Fruit fly (Drosophila melanogaster) whole organism, embryonic: ENCODE data around the gene CG10132.

Experiments used
- Asciz ChIP-seq: fragments of 200-800 bp; sonication (Bioruptor generic); optimal IDR thresholded peaks from 2 replicates; lab custom pipeline; 2017; ENCODE audit warnings: missing biosample characterization, mild to moderate bottlenecking, missing genetic modification characterization, missing genetic modification reagents
- Blimp-1 ChIP-seq: fragments of 200-800 bp; sonication (Bioruptor generic); optimal IDR thresholded peaks from 3 replicates; lab custom pipeline; 2018; ENCODE audit warnings: missing biosample characterization, missing genetic modification characterization, mild to moderate bottlenecking, moderate library complexity, missing genetic modification reagents
- CG1024 ChIP-seq: fragments of 200-800 bp; sonication (Bioruptor generic); IDR thresholded peaks from 2 replicates; pipeline ENCODE4 v1.3.6; 2022; ENCODE audit warnings: missing biosample characterization, missing genetic modification characterization
- CG12236 ChIP-seq: fragments of 200-800 bp; sonication (Bioruptor generic); optimal IDR thresholded peaks from 2 replicates; lab custom pipeline; 2016; ENCODE audit warnings: missing biosample characterization, missing genetic modification characterization
- CG12659 ChIP-seq: fragments of 200-800 bp; sonication (Bioruptor generic); optimal IDR thresholded peaks from 3 replicates; lab custom pipeline; 2017; ENCODE audit warnings: mild to moderate bottlenecking, missing biosample characterization, missing genetic modification reagents, missing genetic modification characterization
- CG13624 ChIP-seq: fragments of 200-800 bp; sonication (Bioruptor generic); optimal IDR thresholded peaks from 2 replicates; lab custom pipeline; 2016; ENCODE audit warnings: missing biosample characterization, missing genetic modification characterization
- CG17829 ChIP-seq: fragments of 200-800 bp; optimal IDR thresholded peaks from 2 replicates; lab custom pipeline; 2019; ENCODE audit warnings: missing biosample characterization, mild to moderate bottlenecking, missing genetic modification characterization, moderate library complexity
- CG18011 ChIP-seq: fragments of 200-800 bp; sonication (Bioruptor generic); optimal IDR thresholded peaks from 2 replicates; lab custom pipeline; 2017; ENCODE audit warnings: missing biosample characterization, missing genetic modification characterization, mild to moderate bottlenecking, moderate library complexity, missing genotype
- CG3995 ChIP-seq: fragments of 200-800 bp; sonication (Bioruptor generic); optimal IDR thresholded peaks from 3 replicates; lab custom pipeline; 2016; ENCODE audit warnings: missing biosample characterization, missing genetic modification characterization
- CG4854 ChIP-seq: fragments of 200-800 bp; sonication (Bioruptor generic); optimal IDR thresholded peaks from 2 replicates; lab custom pipeline; 2016; ENCODE audit warnings: missing biosample characterization, missing genetic modification characterization, inconsistent platforms
- CG6175 ChIP-seq: fragments of 200-800 bp; sonication (Bioruptor generic); IDR thresholded peaks from 3 replicates; pipeline ENCODE4 v1.3.6; 2022; ENCODE audit warnings: missing biosample characterization, missing genetic modification characterization
- CG6654 ChIP-seq: fragments of 200-800 bp; sonication (Bioruptor generic); optimal IDR thresholded peaks from 2 replicates; lab custom pipeline; 2017; ENCODE audit warnings: missing biosample characterization, mild to moderate bottlenecking, missing genetic modification characterization
- CG6683 ChIP-seq: fragments of 200-800 bp; sonication (Bioruptor generic); optimal IDR thresholded peaks from 2 replicates; lab custom pipeline; 2017; ENCODE audit warnings: missing biosample characterization, mild to moderate bottlenecking, missing genetic modification characterization, missing genetic modification reagents
- CG6765 ChIP-seq: fragments of 200-800 bp; sonication (Bioruptor generic); optimal IDR thresholded peaks from 3 replicates; lab custom pipeline; 2017; ENCODE audit warnings: missing biosample characterization, mild to moderate bottlenecking, missing genetic modification characterization
- CG9797 ChIP-seq: fragments of 200-800 bp; sonication (Bioruptor generic); optimal IDR thresholded peaks from 3 replicates; lab custom pipeline; 2018; ENCODE audit warnings: missing biosample characterization, mild to moderate bottlenecking, missing genetic modification characterization
- CkIIα-i1 ChIP-seq: fragments of 200-800 bp; sonication (Bioruptor generic); IDR thresholded peaks from 2 replicates; pipeline ENCODE4 v1.3.6; 2022; ENCODE audit warnings: missing biosample characterization, missing genetic modification characterization
- GATAe ChIP-seq: fragments of 200-800 bp; sonication (Bioruptor generic); conservative IDR thresholded peaks from 2 replicates; pipeline ENCODE4 v1.3.6; 2022; ENCODE audit warnings: missing biosample characterization, missing genetic modification characterization
- HLH54F ChIP-seq: fragments of 200-800 bp; sonication (Bioruptor generic); optimal IDR thresholded peaks from 3 replicates; lab custom pipeline; 2016; ENCODE audit warnings: missing biosample characterization, missing genetic modification characterization
- Hr39 ChIP-seq: fragments of >200 bp; optimal IDR thresholded peaks from 2 replicates; lab custom pipeline; 2017
- Myb ChIP-seq: fragments of 200-800 bp; sonication (Bioruptor generic); optimal IDR thresholded peaks from 2 replicates; lab custom pipeline; 2016; ENCODE audit warnings: missing biosample characterization, missing genetic modification characterization
- Nf-YB ChIP-seq: fragments of 200-800 bp; sonication (Bioruptor generic); optimal IDR thresholded peaks from 3 replicates; lab custom pipeline; 2019; ENCODE audit warnings: missing biosample characterization, mild to moderate bottlenecking, missing genetic modification characterization, moderate library complexity
- Ptx1 ChIP-seq: fragments of 200-800 bp; sonication (Bioruptor generic); IDR thresholded peaks from 2 replicates; pipeline ENCODE4 v1.3.6; 2022; ENCODE audit warnings: missing biosample characterization, missing genetic modification characterization
- Rfx ChIP-seq: fragments of 200-800 bp; sonication (Bioruptor generic); IDR thresholded peaks from 2 replicates; pipeline ENCODE4 v1.3.6; 2022; ENCODE audit warnings: missing biosample characterization, missing genetic modification characterization
- Rx ChIP-seq: fragments of 200-800 bp; sonication (Bioruptor generic); IDR thresholded peaks from 2 replicates; pipeline ENCODE4 v1.3.6; 2022; ENCODE audit warnings: missing biosample characterization, missing genetic modification characterization
- Stat92E ChIP-seq, 3 experiments: fragments of >200 bp in 2 of 3; fragments of 200-800 bp in 1 of 3; sonication (Bioruptor generic) in 1 of 3; optimal IDR thresholded peaks; 2 replicates each; lab custom pipeline; 2017 to 2019; ENCODE audit warnings: missing biosample characterization in 3 of 3, missing genetic modification characterization in 3 of 3, mild to moderate bottlenecking in 1 of 3, moderate library complexity in 1 of 3
- TFAM ChIP-seq: fragments of 200-800 bp; sonication (Bioruptor generic); optimal IDR thresholded peaks from 2 replicates; lab custom pipeline; 2017; ENCODE audit warnings: missing biosample characterization, missing genetic modification characterization, inconsistent platforms
- Vsx1 ChIP-seq: fragments of 200-800 bp; sonication (Bioruptor generic); optimal IDR thresholded peaks from 2 replicates; lab custom pipeline; 2017; ENCODE audit warnings: missing biosample characterization, mild to moderate bottlenecking, missing genetic modification characterization, missing genetic modification reagents
- YL-1 ChIP-seq: fragments of 200-800 bp; sonication (Bioruptor generic); optimal IDR thresholded peaks from 3 replicates; lab custom pipeline; 2017; ENCODE audit warnings: missing biosample characterization, mild to moderate bottlenecking, missing genetic modification characterization
- ara ChIP-seq: fragments of 200-800 bp; sonication (Bioruptor generic); IDR thresholded peaks from 2 replicates; pipeline ENCODE4 v1.3.6; 2022; ENCODE audit warnings: missing biosample characterization, missing genetic modification characterization
- bsh ChIP-seq, 2 experiments: fragments of 200-800 bp; sonication (Bioruptor generic); optimal IDR thresholded peaks; 2 replicates each; lab custom pipeline; 2017 to 2018; ENCODE audit warnings: mild to moderate bottlenecking in 2 of 2, missing biosample characterization in 2 of 2, missing genetic modification characterization in 2 of 2, moderate library complexity in 1 of 2
- ci ChIP-seq: fragments of 200-800 bp; sonication (Bioruptor generic); IDR thresholded peaks from 3 replicates; pipeline ENCODE4 v1.3.6; 2022; ENCODE audit warnings: missing biosample characterization, missing genetic modification characterization
- crp ChIP-seq, 2 experiments: fragments of 200-800 bp; sonication (Bioruptor generic); optimal IDR thresholded peaks; 2 replicates in 1 of 2; 3 replicates in 1 of 2; lab custom pipeline; 2017; ENCODE audit warnings: missing biosample characterization in 2 of 2, missing genetic modification characterization in 2 of 2, mild to moderate bottlenecking in 1 of 2, moderate library complexity in 1 of 2
- dati ChIP-seq: fragments of 200-800 bp; sonication (Bioruptor generic); IDR thresholded peaks from 2 replicates; pipeline ENCODE4 v1.3.6; 2022; ENCODE audit warnings: missing biosample characterization, missing genetic modification characterization
- en ChIP-seq: fragments of 200-800 bp; sonication (Bioruptor generic); optimal IDR thresholded peaks from 2 replicates; lab custom pipeline; 2016; ENCODE audit warnings: missing biosample characterization, missing genetic modification characterization
- fd64A ChIP-seq: fragments of 200-800 bp; sonication (Bioruptor generic); optimal IDR thresholded peaks from 3 replicates; lab custom pipeline; 2018; ENCODE audit warnings: missing biosample characterization, mild to moderate bottlenecking, missing genetic modification characterization
- ftz-f1 ChIP-seq: fragments of 200-800 bp; sonication (Bioruptor generic); optimal IDR thresholded peaks from 2 replicates; lab custom pipeline; 2016; ENCODE audit warnings: missing biosample characterization, missing genetic modification characterization
- hkb ChIP-seq, 2 experiments: fragments of 200-800 bp in 1 of 2; fragments of >200 bp in 1 of 2; sonication (Bioruptor generic) in 1 of 2; IDR thresholded peaks in 1 of 2; optimal IDR thresholded peaks in 1 of 2; 2 replicates each; pipeline versions ENCODE4 v1.3.6 to Lab custom; 2017 to 2022; ENCODE audit warnings: missing biosample characterization in 1 of 2, missing genetic modification characterization in 1 of 2
- lilli ChIP-seq: fragments of 200-800 bp; sonication (Bioruptor generic); optimal IDR thresholded peaks from 3 replicates; lab custom pipeline; 2016; ENCODE audit warnings: missing biosample characterization, missing genetic modification characterization
- lola ChIP-seq, 3 experiments: fragments of >200 bp in 2 of 3; fragments of 200-800 bp in 1 of 3; sonication (Bioruptor generic) in 1 of 3; optimal IDR thresholded peaks; 2 replicates each; lab custom pipeline; 2017 to 2019; ENCODE audit warnings: missing biosample characterization in 3 of 3, missing genetic modification characterization in 3 of 3, mild to moderate bottlenecking in 1 of 3, moderate library complexity in 1 of 3
- mld ChIP-seq: fragments of 200-800 bp; sonication (Bioruptor generic); IDR thresholded peaks from 3 replicates; pipeline ENCODE4 v1.3.6; 2022; ENCODE audit warnings: missing biosample characterization, missing genetic modification characterization; ENCODE audit not compliant: partially characterized antibody
- nerfin-2 ChIP-seq: fragments of 200-800 bp; sonication (Bioruptor generic); IDR thresholded peaks from 2 replicates; pipeline ENCODE4 v1.3.6; 2022; ENCODE audit warnings: missing biosample characterization, missing genetic modification characterization; ENCODE audit not compliant: partially characterized antibody
- phol ChIP-seq: fragments of 200-800 bp; sonication (Bioruptor generic); optimal IDR thresholded peaks from 3 replicates; lab custom pipeline; 2018; ENCODE audit warnings: missing biosample characterization, mild to moderate bottlenecking, missing genetic modification characterization, moderate library complexity
- sc ChIP-seq, 3 experiments: fragments of >200 bp in 2 of 3; fragments of 200-800 bp in 1 of 3; sonication (Bioruptor generic) in 1 of 3; optimal IDR thresholded peaks; 2 replicates in 2 of 3; 3 replicates in 1 of 3; lab custom pipeline; 2017; ENCODE audit warnings: mild to moderate bottlenecking in 1 of 3, missing biosample characterization in 1 of 3, missing genetic modification characterization in 1 of 3, missing genetic modification reagents in 1 of 3
- sd ChIP-seq: fragments of 200-800 bp; sonication (Bioruptor generic); optimal IDR thresholded peaks from 3 replicates; lab custom pipeline; 2018; ENCODE audit warnings: missing biosample characterization, mild to moderate bottlenecking, missing genetic modification characterization, moderate library complexity
- so ChIP-seq: fragments of 200-800 bp; sonication (Bioruptor generic); IDR thresholded peaks from 3 replicates; pipeline ENCODE4 v1.3.6; 2022; ENCODE audit warnings: missing biosample characterization, missing genetic modification characterization
- stc ChIP-seq: fragments of 200-800 bp; sonication (Bioruptor generic); IDR thresholded peaks from 2 replicates; pipeline ENCODE4 v1.3.6; 2022; ENCODE audit warnings: missing biosample characterization, missing genetic modification characterization
- tll ChIP-seq, 2 experiments: fragments of 200-800 bp in 1 of 2; fragments of >200 bp in 1 of 2; sonication (Bioruptor generic) in 1 of 2; optimal IDR thresholded peaks; 2 replicates each; lab custom pipeline; 2017 to 2019; ENCODE audit warnings: missing biosample characterization in 2 of 2, missing genetic modification characterization in 2 of 2, mild to moderate bottlenecking in 1 of 2, moderate library complexity in 1 of 2
- yki ChIP-seq: fragments of >200 bp; optimal IDR thresholded peaks from 3 replicates; lab custom pipeline; 2018

CG10132 gene

DNA sequence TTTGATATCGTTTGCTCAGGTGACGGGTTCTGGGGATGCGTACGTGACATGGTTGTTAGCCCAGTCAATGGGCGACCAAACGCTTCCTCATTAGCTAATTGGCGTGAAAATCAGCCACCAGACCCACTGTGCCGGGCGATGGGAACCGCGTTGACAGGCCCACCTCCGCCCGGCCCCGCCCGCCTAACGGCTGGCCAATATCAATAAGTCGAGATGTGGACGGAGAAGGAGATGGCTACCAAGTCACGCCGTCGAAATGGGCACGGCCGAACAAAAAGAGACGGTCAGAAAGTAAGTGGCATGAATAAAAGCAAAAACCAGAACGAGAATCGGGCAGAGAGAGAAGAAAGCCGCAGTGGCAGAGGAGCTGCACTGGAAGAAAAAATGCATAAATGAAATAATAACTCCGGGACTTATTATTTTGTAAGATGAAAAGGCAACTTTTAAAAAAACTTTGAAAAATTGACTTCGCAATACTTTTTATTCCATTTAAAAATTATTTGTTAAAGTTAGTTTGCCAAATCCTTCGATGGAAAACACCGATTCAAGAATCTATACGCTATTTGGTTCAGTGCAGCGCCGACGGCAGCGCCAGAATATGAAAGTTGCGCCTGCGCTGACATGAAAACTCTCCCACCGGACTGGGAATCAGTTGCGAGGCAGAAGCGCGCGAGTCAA lies 19.3 kb downstream of the CG10132 start, which contains the start of gene CG13082 (continued):
- TF ChIP-seq bsh (GFP tag; optimal IDR thresholded peaks at IDR 0.05; lab: Kevin White, UChicago) (peak; percentile 77 to 90), TFAM (GFP tag; lab: Kevin White, UChicago) (no peak), sc (optimal IDR thresholded peaks at IDR 0.05; lab: Kevin White, UChicago) (no peak), sc (GFP tag; optimal IDR thresholded peaks at IDR 0.05; lab: Kevin White, UChicago) (peak; percentile 61), CG17829 (peak; percentile 78), stc (GFP tag; lab: Robert Waterston, UW) (no peak), Stat92E (GFP tag; optimal IDR thresholded peaks at IDR 0.05; lab: Kevin White, UChicago) (peak in 1 of 3 experiments; percentile 65), mld (GFP tag; lab: Robert Waterston, UW) (no peak), fd64A (GFP tag; lab: Kevin White, UChicago) (no peak), Nf-YB (GFP tag; lab: Kevin White, UChicago) (peak; percentile 24), crp (GFP tag; optimal IDR thresholded peaks at IDR 0.05; lab: Kevin White, UChicago) (no peak), Vsx1 (GFP tag; lab: Kevin White, UChicago) (peak; percentile 34), ci (GFP tag; lab: Robert Waterston, UW) (peak; percentile 54; the same call in 2 of the 3 replicates), tll (GFP tag; optimal IDR thresholded peaks at IDR 0.05; lab: Kevin White, UChicago) (no peak), Hr39 (lab: Kevin White, UChicago) (peak; percentile 6), CG3995 (GFP tag; lab: Kevin White, UChicago) (no peak), CG6654 (GFP tag; lab: Kevin White, UChicago) (peak; percentile 33), ara (GFP tag; lab: Robert Waterston, UW) (peak; percentile 51; the same call in 1 of the 2 replicates), CG12659 (GFP tag; lab: Kevin White, UChicago) (peak; percentile 5), CG6683 (GFP tag; lab: Kevin White, UChicago) (no peak), CkIIα-i1 (GFP tag; lab: Robert Waterston, UW) (no peak), phol (tag; lab: Kevin White, UChicago) (peak; percentile 74), CG13624 (GFP tag; lab: Kevin White, UChicago) (no peak), Rfx (no peak), Rx (GFP tag; lab: Robert Waterston, UW) (no peak), CG18011 (GFP tag; lab: Kevin White, UChicago) (no peak), lola (GFP tag; optimal IDR thresholded peaks at IDR 0.05; lab: Kevin White, UChicago) (peak in 1 of 3 experiments; percentile 80), CG12236 (GFP tag; lab: Kevin White, UChicago) (no peak), CG6175 (GFP tag; lab: Robert Waterston, UW) (no peak), Blimp-1 (GFP tag; lab: Kevin White, UChicago) (peak; percentile 87), CG4854 (GFP tag; lab: Kevin White, UChicago) (no peak), Myb (GFP tag; lab: Kevin White, UChicago) (no peak), sd (tag; lab: Kevin White, UChicago) (no peak), en (no peak), nerfin-2 (GFP tag; lab: Robert Waterston, UW) (no peak), HLH54F (GFP tag; lab: Kevin White, UChicago) (no peak), lilli (GFP tag; lab: Kevin White, UChicago) (peak; percentile 29), hkb (optimal IDR thresholded peaks at IDR 0.05; lab: Kevin White, UChicago) (no peak), hkb (GFP tag; IDR thresholded peaks at IDR 0.05; lab: Robert Waterston, UW) (no peak), Ptx1 (no peak; the same call in 1 of the 2 replicates), so (GFP tag; lab: Robert Waterston, UW) (no peak), Asciz (GFP tag; lab: Kevin White, UChicago) (peak; percentile 39), GATAe (no peak), yki (lab: Kevin White, UChicago) (no peak), YL-1 (no peak), CG9797 (GFP tag; lab: Kevin White, UChicago) (no peak), ftz-f1 (GFP tag; lab: Kevin White, UChicago) (no peak), CG1024 (GFP tag; lab: Robert Waterston, UW) (no peak), CG6765 (GFP tag; lab: Kevin White, UChicago) (no peak), dati (GFP tag; lab: Robert Waterston, UW) (no peak)
